Fruit fly (Drosophila melanogaster) whole organism, wandering third instar larva: Measurements from ENCODE around the gene Cralbp.

ENCODE experiments used
- Abd-B ChIP-seq: fragments of >200 bp; optimal IDR thresholded peaks from 2 replicates; lab custom pipeline; 2017; ENCODE audit warnings: missing biosample characterization, missing genetic modification characterization
- CG32264 ChIP-seq: fragments of 200-800 bp; sonication (Bioruptor generic); optimal IDR thresholded peaks from 2 replicates; lab custom pipeline; 2016; ENCODE audit warnings: missing biosample characterization, missing genetic modification characterization
- CG9705 ChIP-seq: fragments of 200-800 bp; sonication (Bioruptor generic); optimal IDR thresholded peaks from 2 replicates; lab custom pipeline; 2018; ENCODE audit warnings: missing biosample characterization, mild to moderate bottlenecking, missing genetic modification characterization
- GATAd ChIP-seq: sonication (Bioruptor generic); optimal IDR thresholded peaks from 2 replicates; lab custom pipeline; 2016; ENCODE audit warnings: missing biosample characterization, missing genetic modification characterization
- HLH106 ChIP-seq: fragments of 200-800 bp; optimal IDR thresholded peaks from 3 replicates; lab custom pipeline; 2019; ENCODE audit warnings: missing biosample characterization, mild to moderate bottlenecking, missing genetic modification characterization, moderate library complexity
- Jra ChIP-seq: sonication (Bioruptor generic); optimal IDR thresholded peaks from 2 replicates; lab custom pipeline; 2016; ENCODE audit warnings: missing biosample characterization, missing genetic modification characterization
- Mio ChIP-seq: sonication (Bioruptor generic); optimal IDR thresholded peaks from 2 replicates; lab custom pipeline; 2016; ENCODE audit warnings: missing biosample characterization, missing genetic modification characterization
- Myc ChIP-seq: fragments of >200 bp; optimal IDR thresholded peaks from 2 replicates; lab custom pipeline; 2017
- N ChIP-seq: fragments of >200 bp; optimal IDR thresholded peaks from 2 replicates; lab custom pipeline; 2018; ENCODE audit warnings: missing biosample characterization, missing external identifiers, missing genetic modification characterization
- OdsH ChIP-seq: fragments of 200-800 bp; sonication (Bioruptor generic); optimal IDR thresholded peaks from 2 replicates; lab custom pipeline; 2016; ENCODE audit warnings: missing biosample characterization, mild to moderate bottlenecking, missing genetic modification characterization
- Vsx2 ChIP-seq: fragments of 200-300, 225-300 bp; sonication (Bioruptor generic); optimal IDR thresholded peaks from 2 replicates; lab custom pipeline; 2018; ENCODE audit warnings: missing biosample characterization, missing genetic modification characterization; ENCODE audit not compliant: partially characterized antibody
- br ChIP-seq: fragments of 200-800 bp; sonication (Bioruptor generic); optimal IDR thresholded peaks from 2 replicates; lab custom pipeline; 2016; ENCODE audit warnings: missing biosample characterization, missing genetic modification characterization
- brk ChIP-seq: fragments of 200-800 bp; sonication (Bioruptor generic); optimal IDR thresholded peaks from 2 replicates; lab custom pipeline; 2016; ENCODE audit warnings: missing biosample characterization, mild to moderate bottlenecking, missing genetic modification characterization
- dl ChIP-seq, 2 experiments: fragments of 175-275, 200-275 bp in 1 of 2; fragments of 200-275 bp in 1 of 2; sonication (Bioruptor generic); optimal IDR thresholded peaks; lab custom pipeline; 2018; ENCODE audit warnings: mild to moderate bottlenecking in 2 of 2, missing biosample characterization in 2 of 2, missing genetic modification characterization in 2 of 2, moderate library complexity in 2 of 2; ENCODE audit not compliant: partially characterized antibody in 2 of 2, insufficient read depth in 1 of 2
- dmrt93B ChIP-seq: fragments of 200-800 bp; sonication (Bioruptor generic); optimal IDR thresholded peaks from 2 replicates; lab custom pipeline; 2018; ENCODE audit warnings: missing biosample characterization, mild to moderate bottlenecking, missing genetic modification characterization
- dsf ChIP-seq: sonication (Bioruptor generic); optimal IDR thresholded peaks from 2 replicates; lab custom pipeline; 2016; ENCODE audit warnings: missing biosample characterization, missing genetic modification characterization, borderline replicate concordance
- fru ChIP-seq: fragments of 200-800 bp; sonication (Bioruptor generic); optimal IDR thresholded peaks from 3 replicates; lab custom pipeline; 2016; ENCODE audit warnings: missing biosample characterization, mild to moderate bottlenecking, missing genetic modification characterization
- h ChIP-seq: fragments of 200-800 bp; sonication (Bioruptor generic); optimal IDR thresholded peaks from 3 replicates; lab custom pipeline; 2016; ENCODE audit warnings: missing biosample characterization, mild to moderate bottlenecking, missing genetic modification characterization
- jim ChIP-seq: fragments of 175-275, 200-325 bp; sonication (Bioruptor generic); optimal IDR thresholded peaks from 2 replicates; lab custom pipeline; 2016; ENCODE audit warnings: missing biosample characterization, mild to moderate bottlenecking, missing genetic modification characterization
- lola ChIP-seq: fragments of >200 bp; optimal IDR thresholded peaks from 2 replicates; lab custom pipeline; 2017; ENCODE audit warnings: missing biosample characterization, missing genetic modification characterization
- psq ChIP-seq: fragments of 200-800 bp; sonication (Bioruptor generic); optimal IDR thresholded peaks from 3 replicates; lab custom pipeline; 2017; ENCODE audit warnings: missing biosample characterization, mild to moderate bottlenecking, missing genetic modification characterization, moderate library complexity
- rgr ChIP-seq: fragments of 200-800 bp; sonication (Bioruptor generic); optimal IDR thresholded peaks from 3 replicates; lab custom pipeline; 2016; ENCODE audit warnings: missing biosample characterization, mild to moderate bottlenecking, missing genetic modification characterization
- sage ChIP-seq: fragments of 200-800 bp; sonication (Bioruptor generic); optimal IDR thresholded peaks from 2 replicates; lab custom pipeline; 2016; ENCODE audit warnings: missing biosample characterization, mild to moderate bottlenecking, missing genetic modification characterization
- sv ChIP-seq: fragments of 200-800 bp; sonication (Bioruptor generic); optimal IDR thresholded peaks from 3 replicates; lab custom pipeline; 2016; ENCODE audit warnings: missing biosample characterization, missing genetic modification characterization
- tai ChIP-seq: sonication (Bioruptor generic); optimal IDR thresholded peaks from 2 replicates; lab custom pipeline; 2016; ENCODE audit warnings: missing biosample characterization, missing genetic modification characterization
- usp ChIP-seq: fragments of >200 bp; optimal IDR thresholded peaks from 2 replicates; lab custom pipeline; 2017; ENCODE audit warnings: missing biosample characterization, missing genetic modification characterization
- woc ChIP-seq: sonication (Bioruptor generic); optimal IDR thresholded peaks from 2 replicates; lab custom pipeline; 2016; ENCODE audit warnings: missing biosample characterization, mild to moderate bottlenecking, missing genetic modification characterization

Gene Cralbp

DNA sequence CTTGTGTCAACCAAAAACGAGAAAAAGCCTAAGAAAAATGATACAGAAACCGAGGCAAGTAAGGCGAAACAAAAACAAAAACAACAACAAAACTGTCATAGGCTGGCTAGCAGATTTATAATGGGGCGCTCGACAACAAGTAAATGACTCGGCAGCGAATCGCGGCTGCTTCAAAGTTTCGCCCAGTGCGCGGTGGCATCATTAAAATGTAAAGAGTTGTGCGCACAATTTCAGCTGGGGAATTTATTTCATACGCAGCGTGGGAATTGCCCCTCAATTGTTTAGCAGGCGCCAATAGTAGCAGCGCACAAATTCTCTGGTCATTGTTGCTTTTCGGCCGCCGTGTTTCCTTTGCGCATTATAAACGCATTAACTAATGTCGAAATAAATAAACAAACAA lies 45.4 kb upstream of the Cralbp start:
- TF ChIP-seq GATAd (no peak), Abd-B (GFP tag; lab: Kevin White, UChicago) (no peak), dsf (GFP tag; lab: Kevin White, UChicago) (no peak), rgr (GFP tag; lab: Kevin White, UChicago) (no peak), CG9705 (GFP tag; lab: Kevin White, UChicago) (no peak)

DNA sequence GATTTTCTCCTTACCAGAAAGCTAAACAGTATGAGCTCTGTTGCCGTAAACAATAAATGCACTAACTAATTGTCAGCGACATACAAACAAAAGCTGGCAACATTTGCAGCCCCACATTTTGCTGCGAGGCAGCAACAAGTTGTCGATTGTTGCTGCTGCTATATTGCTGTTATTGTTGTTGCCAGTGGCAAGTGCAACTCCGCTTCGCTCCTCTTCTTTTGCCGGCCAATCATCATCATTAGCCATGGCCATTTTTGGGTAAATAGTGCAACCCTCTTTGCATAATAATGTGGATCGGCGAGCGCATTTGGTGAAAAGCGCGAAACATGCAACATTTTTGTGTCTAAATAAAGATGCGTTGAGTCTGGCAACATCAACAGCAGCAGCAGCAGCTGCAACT lies 44.1 kb upstream of the Cralbp start:
- no peak for TF ChIP-seq dl (GFP tag; optimal IDR thresholded peaks at IDR 0.05; lab: Kevin White, UChicago; ENCODE audit: insufficient read depth in 1 of 2, partially characterized antibody in 2 of 2)
- TF ChIP-seq dmrt93B (GFP tag; lab: Kevin White, UChicago), result no peak
- TF ChIP-seq Myc (lab: Kevin White, UChicago), result no peak
- TF ChIP-seq Mio (GFP tag; lab: Kevin White, UChicago), result no peak
- TF ChIP-seq h (GFP tag; lab: Kevin White, UChicago), result no peak

DNA sequence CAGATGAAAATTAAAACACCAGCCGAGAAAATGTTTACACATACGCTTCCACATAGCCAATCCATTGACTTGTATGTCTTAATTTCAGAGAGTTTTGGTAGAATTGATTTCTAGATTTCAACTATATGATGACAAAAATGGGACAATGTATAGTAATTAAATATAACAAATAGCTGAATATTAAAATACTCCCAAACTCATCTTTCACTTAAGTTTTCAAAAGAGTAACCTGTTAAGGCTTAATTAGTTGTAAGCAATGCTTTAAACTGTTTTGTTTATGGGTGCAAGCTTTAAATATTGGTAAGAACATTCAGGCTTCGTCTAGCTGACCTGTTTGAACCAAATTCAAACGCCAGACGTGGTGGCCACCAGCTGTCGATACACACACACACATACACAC lies 42.2 kb upstream of the Cralbp start:
- TF ChIP-seq sage (GFP tag; lab: Kevin White, UChicago) (no peak), tai (no peak), psq (no peak), CG32264 (GFP tag; lab: Kevin White, UChicago) (no peak), HLH106 (no peak), h (GFP tag; lab: Kevin White, UChicago) (no peak), Myc (lab: Kevin White, UChicago) (no peak), brk (GFP tag; lab: Kevin White, UChicago) (no peak), br (GFP tag; lab: Kevin White, UChicago) (no peak), Abd-B (GFP tag; lab: Kevin White, UChicago) (no peak)

DNA sequence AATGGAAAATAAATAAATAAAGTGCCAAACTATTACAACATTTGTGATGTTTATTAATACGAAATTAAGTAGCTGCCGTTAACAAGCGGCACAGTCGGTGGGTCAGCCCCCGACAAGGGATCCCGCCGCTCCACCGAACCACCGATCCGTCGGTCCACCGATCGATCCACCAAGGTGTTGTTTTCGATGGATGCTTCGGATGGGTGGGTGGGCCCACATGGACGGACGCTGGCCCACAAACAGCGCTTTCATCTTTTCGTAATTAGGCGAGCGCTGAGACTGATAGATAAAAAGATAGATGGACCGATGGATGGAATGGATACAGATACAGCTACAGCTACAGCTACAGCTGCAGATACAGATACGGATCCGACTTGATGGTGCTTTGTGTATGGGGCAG lies 41.8 kb upstream of the Cralbp start:
- no peak for TF ChIP-seq brk (GFP tag; lab: Kevin White, UChicago)
- TF ChIP-seq HLH106, result no peak
- TF ChIP-seq CG32264 (GFP tag; lab: Kevin White, UChicago), result no peak
- no peak for TF ChIP-seq Vsx2 (GFP tag; lab: Kevin White, UChicago)
- TF ChIP-seq jim (GFP tag; lab: Kevin White, UChicago), result no peak
- no peak for TF ChIP-seq usp (GFP tag; lab: Kevin White, UChicago)
- TF ChIP-seq br (GFP tag; lab: Kevin White, UChicago), result no peak
- TF ChIP-seq CG9705 (GFP tag; lab: Kevin White, UChicago), result no peak
- no peak for TF ChIP-seq fru
- no peak for TF ChIP-seq woc (GFP tag; lab: Kevin White, UChicago)
- TF ChIP-seq sv (GFP tag; lab: Kevin White, UChicago), result no peak
- no peak for TF ChIP-seq h (GFP tag; lab: Kevin White, UChicago)
- TF ChIP-seq Mio (GFP tag; lab: Kevin White, UChicago), result no peak

DNA sequence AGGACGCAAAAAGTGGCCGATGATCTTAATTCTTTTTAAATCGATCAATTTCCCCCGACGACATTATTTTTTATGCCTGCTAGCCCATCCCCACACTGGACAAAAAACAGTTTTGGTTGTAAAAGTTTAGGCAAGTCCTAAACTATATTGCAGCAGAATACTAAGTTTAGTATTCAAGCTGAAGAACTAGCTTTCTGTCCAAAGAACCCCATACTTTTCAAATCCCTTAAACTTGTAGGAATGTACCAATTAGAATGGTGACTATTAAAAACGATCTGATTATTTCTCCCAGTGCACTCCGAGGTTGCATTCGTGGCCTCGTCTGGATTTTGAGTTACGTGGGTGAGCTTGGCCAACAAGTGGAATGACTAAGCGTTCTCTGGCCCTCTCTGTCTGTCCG lies 39.0 kb upstream of the Cralbp start:
- TF ChIP-seq GATAd (no peak), OdsH (GFP tag; lab: Kevin White, UChicago) (no peak)

DNA sequence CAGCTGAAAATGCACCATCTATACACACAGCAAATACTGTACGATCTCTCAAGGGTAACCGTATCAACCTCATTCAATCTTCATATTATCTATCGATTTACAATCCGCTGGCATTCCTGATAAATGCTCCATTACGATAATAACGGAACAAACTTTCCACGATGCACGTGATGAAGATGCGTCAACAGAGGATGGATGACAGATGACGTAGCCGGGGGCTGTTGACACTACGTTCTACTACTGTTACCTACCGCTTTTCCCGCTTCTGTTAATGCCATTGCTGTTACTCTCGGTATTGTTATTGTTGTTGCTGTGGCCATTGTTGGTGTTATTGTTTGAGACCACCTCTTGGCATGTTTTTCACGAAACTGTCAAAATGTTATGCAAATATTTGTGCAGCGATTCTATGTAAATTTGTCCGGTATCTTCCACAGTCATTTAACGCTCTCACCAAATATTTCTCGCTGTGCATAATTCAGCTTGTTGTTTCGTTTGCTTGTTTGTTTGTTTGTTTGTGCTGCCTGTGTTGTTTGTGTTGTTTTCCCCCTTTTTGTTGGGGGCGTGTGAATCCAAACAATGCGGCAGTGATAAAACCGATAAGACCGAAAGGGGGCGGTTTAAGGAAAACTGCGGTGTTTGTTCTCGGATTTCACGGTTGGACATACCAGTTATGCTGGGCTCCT lies 37.4 kb upstream of the Cralbp start:
- TF ChIP-seq Jra (GFP tag; lab: Kevin White, UChicago), result no peak
- TF ChIP-seq N (GFP tag; lab: Kevin White, UChicago), result no peak
- peak; percentile 6 for TF ChIP-seq dmrt93B (GFP tag; lab: Kevin White, UChicago)
- no peak for TF ChIP-seq HLH106
- no peak for TF ChIP-seq usp (GFP tag; lab: Kevin White, UChicago)
- no peak for TF ChIP-seq lola (GFP tag; lab: Kevin White, UChicago)
- TF ChIP-seq sv (GFP tag; lab: Kevin White, UChicago), result peak; percentile 60
- no peak for TF ChIP-seq Myc (lab: Kevin White, UChicago)
- TF ChIP-seq CG9705 (GFP tag; lab: Kevin White, UChicago), result no peak
- peak; percentile 18 for TF ChIP-seq fru
- TF ChIP-seq, all 38 proteins: peak for 3
